Worm (Caenorhabditis elegans): ENCODE measurements around the gene lact-8.

DNA sequence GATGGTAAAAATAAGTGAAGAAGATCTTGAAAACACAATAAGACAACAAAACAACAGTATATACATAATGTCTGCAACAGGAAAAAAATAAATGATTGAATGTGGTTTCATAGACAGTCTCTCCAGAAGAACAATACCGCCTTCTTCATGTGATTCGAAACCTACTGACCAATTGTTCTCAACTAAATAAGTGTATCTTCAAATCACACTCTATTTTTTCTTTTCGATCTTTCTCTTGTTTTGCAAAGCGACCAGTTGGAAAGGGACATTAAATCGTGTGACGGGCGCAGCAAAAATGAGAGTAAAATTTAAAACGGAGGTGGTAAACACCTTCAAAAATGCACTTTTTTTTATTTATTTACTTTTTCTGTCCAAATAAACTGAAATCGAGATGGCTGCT, 31.5 kb downstream of the lact-8 start:
- TF ChIP-seq nhr-76 (tag; optimal IDR thresholded peaks at IDR 0.05) (no peak), elt-3 (tag; optimal IDR thresholded peaks at IDR 0.05) (no peak), mdl-1 (tag; optimal IDR thresholded peaks at IDR 0.05) (no peak), zag-1 (tag; optimal IDR thresholded peaks at IDR 0.05) (no peak), ceh-82 (tag; optimal IDR thresholded peaks at IDR 0.05) (no peak), nhr-12 (tag; optimal IDR thresholded peaks at IDR 0.05) (no peak), nfya-1 (tag; optimal IDR thresholded peaks at IDR 0.05; ENCODE audit: insufficient read depth) (no peak), nhr-237 (tag; optimal IDR thresholded peaks at IDR 0.05) (no peak), nhr-77 (tag; optimal IDR thresholded peaks at IDR 0.05) (no peak), nhr-25 (tag; optimal IDR thresholded peaks at IDR 0.05) (no peak)

Data from whole organism, L3 larva.